Fruit fly (Drosophila melanogaster): ENCODE results near the gene wfs1.

- TF ChIP-seq CG8478 (optimal IDR thresholded peaks at IDR 0.05) = no peak
- TF ChIP-seq CTCF (optimal IDR thresholded peaks at IDR 0.05) = no peak
Measured at dm6 chr3R:22672695-22673346, 17.4 kb downstream of the wfs1 start.
